Worm (Caenorhabditis elegans): ENCODE measurements around the gene srg-68.
A peak's percentile ranks its signal among the peaks of the same experiment; 100 is the strongest.

srg-68 gene

ce11 chrV:5504807-5505442 is 39.7 kb upstream of the srg-68 start, which contains the start of the genes dnj-19 and nhr-47 (continued):
- TF ChIP-seq nhr-12 (tag; optimal IDR thresholded peaks at IDR 0.05) (peak; percentile 37), mab-5 (tag; optimal IDR thresholded peaks at IDR 0.05) (peak; percentile 86), unc-39 (tag; optimal IDR thresholded peaks at IDR 0.05) (no peak), R02D3.7 (tag; optimal IDR thresholded peaks at IDR 0.05) (peak; percentile 36), ztf-11 (tag; optimal IDR thresholded peaks at IDR 0.05) (no peak), lin-13 (GFP tag; optimal IDR thresholded peaks at IDR 0.05) (peak; percentile 83), gmeb-1 (tag; optimal IDR thresholded peaks at IDR 0.05) (peak; percentile 90), nhr-6 (tag; optimal IDR thresholded peaks at IDR 0.05) (peak; percentile 56), egl-27 (tag; optimal IDR thresholded peaks at IDR 0.05) (peak; percentile 73), nhr-11 (tag; optimal IDR thresholded peaks at IDR 0.05) (no peak), elt-1 (tag; optimal IDR thresholded peaks at IDR 0.05) (no peak), zag-1 (tag; optimal IDR thresholded peaks at IDR 0.05) (peak; percentile 43), ama-1 (optimal IDR thresholded peaks at IDR 0.05) (peak; percentile 7), nhr-129 (tag; optimal IDR thresholded peaks at IDR 0.05) (peak; percentile 87), Y55F3AM.14 (GFP tag; optimal IDR thresholded peaks at IDR 0.05) (peak; percentile 99), peb-1 (tag; optimal IDR thresholded peaks at IDR 0.05) (no peak), sma-3 (GFP tag; optimal IDR thresholded peaks at IDR 0.05) (peak; percentile 90), nhr-10 (tag; optimal IDR thresholded peaks at IDR 0.05) (peak; percentile 42), nhr-23 (tag; optimal IDR thresholded peaks at IDR 0.05) (no peak), nhr-25 (tag; optimal IDR thresholded peaks at IDR 0.05) (peak; percentile 85)

ce11 chrV:5504295-5504694 is 39.1 kb upstream of the srg-68 start:
- no peak for TF ChIP-seq lin-13 (GFP tag; optimal IDR thresholded peaks at IDR 0.05)

ce11 chrV:5502701-5503100 is 37.5 kb upstream of the srg-68 start:
- TF ChIP-seq ama-1 (optimal IDR thresholded peaks at IDR 0.05) (peak; percentile 29), sma-3 (GFP tag; optimal IDR thresholded peaks at IDR 0.05) (peak; percentile 6), lin-11 (tag; optimal IDR thresholded peaks at IDR 0.05) (no peak), mdl-1 (tag; optimal IDR thresholded peaks at IDR 0.05) (no peak), F13H6.1 (tag; optimal IDR thresholded peaks at IDR 0.05) (no peak), lsy-2 (tag; optimal IDR thresholded peaks at IDR 0.05) (no peak), zag-1 (tag; optimal IDR thresholded peaks at IDR 0.05) (no peak), alr-1 (tag; optimal IDR thresholded peaks at IDR 0.05) (no peak), peb-1 (tag; optimal IDR thresholded peaks at IDR 0.05) (no peak), unc-55 (GFP tag; optimal IDR thresholded peaks at IDR 0.05) (no peak), nhr-12 (tag; optimal IDR thresholded peaks at IDR 0.05) (no peak), gmeb-1 (tag; optimal IDR thresholded peaks at IDR 0.05) (no peak)

- TF ChIP-seq sem-4 (tag; optimal IDR thresholded peaks at IDR 0.05) (no peak), ztf-11 (tag; optimal IDR thresholded peaks at IDR 0.05) (no peak), nhr-77 (tag; optimal IDR thresholded peaks at IDR 0.05) (no peak), lsy-2 (tag; optimal IDR thresholded peaks at IDR 0.05) (no peak), nhr-129 (tag; optimal IDR thresholded peaks at IDR 0.05) (no peak), egl-27 (tag; optimal IDR thresholded peaks at IDR 0.05) (no peak), peb-1 (tag; optimal IDR thresholded peaks at IDR 0.05) (no peak), C34F6.9 (tag; optimal IDR thresholded peaks at IDR 0.05) (no peak), unc-39 (tag; optimal IDR thresholded peaks at IDR 0.05) (no peak), ama-1 (optimal IDR thresholded peaks at IDR 0.05) (no peak), Y55F3AM.14 (GFP tag; optimal IDR thresholded peaks at IDR 0.05) (no peak), R02D3.7 (tag; optimal IDR thresholded peaks at IDR 0.05) (no peak), lin-39 (tag; optimal IDR thresholded peaks at IDR 0.05) (no peak)
These were observed 34.2 kb upstream of the srg-68 start for ce11 chrV:5499475-5499874.

ce11 chrV:5493447-5493846 is 28.2 kb upstream of the srg-68 start, which contains the start of gene T05C3.2:
TSS of gene T05C3.2 (plus strand) at chrV:5493747.
- no peak for TF ChIP-seq nhr-129 (tag; optimal IDR thresholded peaks at IDR 0.05)
- no peak for TF ChIP-seq ZK546.5 (tag; optimal IDR thresholded peaks at IDR 0.05)
- no peak for TF ChIP-seq aly-2 (tag; optimal IDR thresholded peaks at IDR 0.05)
- TF ChIP-seq zag-1 (tag; optimal IDR thresholded peaks at IDR 0.05) = no peak
- no peak for TF ChIP-seq alr-1 (tag; optimal IDR thresholded peaks at IDR 0.05)
- no peak for TF ChIP-seq lin-13 (GFP tag; optimal IDR thresholded peaks at IDR 0.05)

ce11 chrV:5490205-5490604 is 25.0 kb upstream of the srg-68 start, which contains the start of gene T05C3.6:
TSS of gene T05C3.6 (plus strand) at chrV:5490445.
- TF ChIP-seq fos-1 (tag; optimal IDR thresholded peaks at IDR 0.05) = peak; percentile 89
- peak; percentile 20 for TF ChIP-seq gmeb-1 (tag; optimal IDR thresholded peaks at IDR 0.05)
- peak; percentile 28 for TF ChIP-seq crh-2 (tag; optimal IDR thresholded peaks at IDR 0.05)
- TF ChIP-seq nhr-25 (tag; optimal IDR thresholded peaks at IDR 0.05) = no peak
- TF ChIP-seq mbf-1 (tag; optimal IDR thresholded peaks at IDR 0.05) = no peak

Data from whole organism, L2 larva.